Worm (Caenorhabditis elegans): ENCODE results near the gene clec-199.

clec-199 gene

ce11 chrIV:17406119-17406518 lies 54.4 kb downstream of the clec-199 start (continued):
- TF ChIP-seq ceh-63 (GFP tag; optimal IDR thresholded peaks at IDR 0.05): no peak
- no peak for TF ChIP-seq dpl-1 (GFP tag; optimal IDR thresholded peaks at IDR 0.05)
- no peak for TF ChIP-seq rnt-1 (tag; optimal IDR thresholded peaks at IDR 0.05)
- TF ChIP-seq snpc-4 (tag; optimal IDR thresholded peaks at IDR 0.05): no peak
- TF ChIP-seq sup-37 (GFP tag; optimal IDR thresholded peaks at IDR 0.05): no peak
- TF ChIP-seq nhr-20 (tag; optimal IDR thresholded peaks at IDR 0.05): peak; percentile 25

DNA sequence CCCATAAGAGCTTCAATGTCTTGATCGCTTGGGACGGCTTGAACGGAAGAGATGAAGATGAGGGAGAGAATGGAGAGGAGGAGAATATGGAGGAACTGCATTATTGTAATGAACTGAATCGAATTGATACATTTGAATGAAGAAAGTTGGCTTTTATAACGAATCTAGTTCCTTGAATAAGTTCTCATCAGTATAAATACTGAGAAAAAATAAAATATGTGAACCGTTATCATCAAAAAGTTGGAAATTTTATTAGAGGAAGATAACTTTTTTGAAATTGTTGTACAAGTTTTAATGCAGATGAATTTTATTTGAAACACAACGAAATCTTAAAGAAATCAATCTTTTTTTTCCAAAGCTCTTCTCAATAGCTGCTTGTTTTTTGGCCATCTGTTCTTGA lies 55.3 kb downstream of the clec-199 start, which contains the start of gene T02D1.7:
Gene T02D1.7 (minus strand): TSS at position 101 of the 400 bp plus-strand sequence.
- TF ChIP-seq ceh-88 (GFP tag; IDR thresholded peaks at IDR 0.05) (no peak), fkh-10 (GFP tag; optimal IDR thresholded peaks at IDR 0.05) (no peak), egl-27 (tag; optimal IDR thresholded peaks at IDR 0.05) (no peak), snpc-4 (tag; optimal IDR thresholded peaks at IDR 0.05) (no peak), dpl-1 (GFP tag; optimal IDR thresholded peaks at IDR 0.05) (no peak), lin-35 (GFP tag; optimal IDR thresholded peaks at IDR 0.05) (no peak), ces-1 (GFP tag; optimal IDR thresholded peaks at IDR 0.05) (no peak), hpl-2 (GFP tag; optimal IDR thresholded peaks at IDR 0.05) (no peak), irx-1 (tag; optimal IDR thresholded peaks at IDR 0.05) (no peak), xbp-1 (tag; optimal IDR thresholded peaks at IDR 0.05) (no peak), unc-130 (tag; optimal IDR thresholded peaks at IDR 0.05) (no peak), lsy-2 (tag; optimal IDR thresholded peaks at IDR 0.05) (no peak), sox-4 (tag; optimal IDR thresholded peaks at IDR 0.05) (no peak), zip-4 (GFP tag; optimal IDR thresholded peaks at IDR 0.05) (no peak)

- TF ChIP-seq lsy-2 (tag; optimal IDR thresholded peaks at IDR 0.05) (no peak), unc-30 (tag; optimal IDR thresholded peaks at IDR 0.05) (no peak), egl-13 (tag; optimal IDR thresholded peaks at IDR 0.05) (no peak), fkh-4 (tag; optimal IDR thresholded peaks at IDR 0.05; ENCODE audit: borderline replicate concordance) (no peak), mab-9 (GFP tag; IDR thresholded peaks at IDR 0.05) (no peak), pax-3 (tag; optimal IDR thresholded peaks at IDR 0.05) (no peak), unc-86 (tag; optimal IDR thresholded peaks at IDR 0.05) (no peak)
Observed at ce11 chrIV:17407491-17407890, 55.8 kb downstream of the clec-199 start, which contains the start of gene T02D1.9. TSS of gene T02D1.9 (minus strand) at chrIV:17407591.
